Worm (Caenorhabditis elegans) whole organism, L2 larva: ENCODE data around the gene H03G16.5.

Experiments used
- ceh-16 ChIP-seq: fragments of 150-350 bp; optimal IDR thresholded peaks from 2 replicates; lab custom pipeline; 2014; ENCODE audit warnings: missing biosample characterization, missing genetic modification characterization
- lin-13 ChIP-seq: fragments of 150-350 bp; optimal IDR thresholded peaks from 2 replicates; lab custom pipeline; 2014; ENCODE audit warnings: missing biosample characterization, missing genetic modification reagents, missing genetic modification characterization
- lsy-2 ChIP-seq, 2 experiments: fragments of 150-350 bp in 1 of 2; sonication (generic microtip) in 1 of 2; optimal IDR thresholded peaks; 2 replicates each; lab custom pipeline; 2014 to 2017; ENCODE audit warnings: missing biosample characterization in 2 of 2, missing genetic modification characterization in 2 of 2
- ztf-11 ChIP-seq: sonication (generic microtip); optimal IDR thresholded peaks from 2 replicates; lab custom pipeline; 2017; ENCODE audit warnings: missing biosample characterization, missing genetic modification characterization
- ztf-4 ChIP-seq: fragments of 150-350 bp; optimal IDR thresholded peaks from 2 replicates; lab custom pipeline; 2014; ENCODE audit warnings: missing biosample characterization, missing genetic modification characterization

DNA sequence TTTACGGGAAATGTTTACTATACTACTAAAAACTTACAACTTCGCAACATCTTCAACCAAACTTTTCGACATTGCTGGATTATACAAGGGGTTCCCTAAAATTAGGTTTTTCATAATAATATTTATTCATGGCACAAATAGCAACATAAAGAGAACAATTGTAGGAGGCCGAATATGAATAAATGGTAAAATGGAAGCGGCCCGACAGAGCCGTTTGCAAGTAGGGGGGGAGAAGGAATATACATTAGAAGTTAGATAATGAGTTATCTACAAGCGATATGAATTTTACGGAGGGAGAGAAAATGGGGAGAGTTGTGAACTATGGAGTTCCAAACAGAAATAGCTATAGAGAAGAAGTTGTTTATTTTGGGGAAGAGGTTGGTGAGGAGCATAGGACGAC is 3.7 kb upstream of the H03G16.5 start, which contains the start of gene fbxa-96:
- TF ChIP-seq lin-13 (GFP tag; lab: Kevin White, UChicago) (no peak), ceh-16 (tag; lab: Kevin White, UChicago) (no peak), lsy-2 (tag; optimal IDR thresholded peaks at IDR 0.05; lab: Kevin White, UChicago) (no peak), ztf-11 (tag; lab: Kevin White, UChicago) (no peak), ztf-4 (tag; lab: Kevin White, UChicago) (no peak)
